Worm (Caenorhabditis elegans) whole organism, L2 larva: ENCODE measurements around the gene F16G10.10.

ENCODE experiments used
- alr-1 ChIP-seq: fragments of 150-350 bp; optimal IDR thresholded peaks from 2 replicates; lab custom pipeline; 2014; ENCODE audit warnings: missing biosample characterization, missing genetic modification characterization
- aly-2 ChIP-seq: fragments of 150-350 bp; optimal IDR thresholded peaks from 2 replicates; lab custom pipeline; 2014; ENCODE audit warnings: missing biosample characterization, missing genetic modification characterization
- ama-1 ChIP-seq: fragments of 150-350 bp; optimal IDR thresholded peaks from 2 replicates; lab custom pipeline; 2018; ENCODE audit warnings: inconsistent platforms
- blmp-1 ChIP-seq: sonication (generic microtip); optimal IDR thresholded peaks from 2 replicates; lab custom pipeline; 2017; ENCODE audit warnings: missing genetic modification characterization, mild to moderate bottlenecking, missing compliant biosample characterization, antibody characterized with exemption, moderate library complexity; ENCODE audit not compliant: insufficient read depth
- ceh-82 ChIP-seq: fragments of 150-350 bp; optimal IDR thresholded peaks from 2 replicates; lab custom pipeline; 2014; ENCODE audit warnings: missing biosample characterization, missing genetic modification characterization
- egl-27 ChIP-seq: sonication (generic microtip); optimal IDR thresholded peaks from 3 replicates; lab custom pipeline; 2017; ENCODE audit warnings: missing biosample characterization, missing genetic modification reagents, missing genetic modification characterization
- elt-1 ChIP-seq: fragments of 150-350 bp; optimal IDR thresholded peaks from 2 replicates; lab custom pipeline; 2014; ENCODE audit warnings: missing biosample characterization, missing genetic modification characterization
- lsy-2 ChIP-seq, 2 experiments: fragments of 150-350 bp in 1 of 2; sonication (generic microtip) in 1 of 2; optimal IDR thresholded peaks; 2 replicates each; lab custom pipeline; 2014 to 2017; ENCODE audit warnings: missing biosample characterization in 2 of 2, missing genetic modification characterization in 2 of 2
- mab-5 ChIP-seq: fragments of 150-350 bp; optimal IDR thresholded peaks from 2 replicates; lab custom pipeline; 2014; ENCODE audit warnings: missing biosample characterization, missing genetic modification characterization
- nhr-237 ChIP-seq: fragments of 150-350 bp; optimal IDR thresholded peaks from 2 replicates; lab custom pipeline; 2014; ENCODE audit warnings: missing biosample characterization, missing genetic modification characterization
- nhr-25 ChIP-seq: fragments of 150-350 bp; sonication (generic microtip); optimal IDR thresholded peaks from 3 replicates; lab custom pipeline; 2014; ENCODE audit warnings: missing biosample characterization, missing genetic modification characterization
- nhr-6 ChIP-seq: fragments of 150-350 bp; optimal IDR thresholded peaks from 2 replicates; lab custom pipeline; 2014; ENCODE audit warnings: missing biosample characterization, missing genetic modification characterization
- nhr-77 ChIP-seq: fragments of 150-350 bp; optimal IDR thresholded peaks from 2 replicates; lab custom pipeline; 2014; ENCODE audit warnings: missing biosample characterization, missing genetic modification characterization
- snpc-4 ChIP-seq: fragments of 150-350 bp; optimal IDR thresholded peaks from 2 replicates; lab custom pipeline; 2014; ENCODE audit warnings: missing biosample characterization, missing genetic modification characterization

- TF ChIP-seq snpc-4 (tag; lab: Kevin White, UChicago) (no peak), ceh-82 (tag; lab: Kevin White, UChicago) (no peak), lsy-2 (tag; optimal IDR thresholded peaks at IDR 0.05; lab: Kevin White, UChicago) (no peak), ama-1 (lab: Kevin White, UChicago) (no peak), blmp-1 (tag; lab: Kevin White, UChicago) (no peak), egl-27 (tag; lab: Kevin White, UChicago) (no peak), nhr-6 (no peak), mab-5 (tag; lab: Kevin White, UChicago) (no peak), alr-1 (tag; lab: Kevin White, UChicago) (no peak), nhr-25 (no peak), nhr-77 (no peak), aly-2 (tag; lab: Kevin White, UChicago) (no peak), nhr-237 (tag; lab: Kevin White, UChicago) (no peak), elt-1 (tag; lab: Kevin White, UChicago) (no peak)
These were observed 9.0 kb upstream of the F16G10.10 start for ce11 chrII:2399810-2400209.
